Fruit fly (Drosophila melanogaster) whole organism, embryonic: ENCODE measurements around the gene Polr2I.

Experiments used
- CG4282 ChIP-seq: fragments of 200-800 bp; sonication (Bioruptor generic); optimal IDR thresholded peaks from 2 replicates; lab custom pipeline; 2016; ENCODE audit warnings: missing biosample characterization, missing genetic modification characterization
- CG7357 ChIP-seq: fragments of 200-800 bp; sonication (Bioruptor generic); IDR thresholded peaks from 3 replicates; pipeline ENCODE4 v1.3.6; 2022; ENCODE audit warnings: missing biosample characterization, missing genetic modification characterization
- CTCF ChIP-seq: fragments of 200-800 bp; sonication (Bioruptor generic); optimal IDR thresholded peaks from 2 replicates; lab custom pipeline; 2017; ENCODE audit warnings: missing biosample characterization, mild to moderate bottlenecking, missing genetic modification characterization, moderate library complexity
- H15 ChIP-seq: fragments of 200-800 bp; sonication (Bioruptor generic); IDR thresholded peaks from 3 replicates; pipeline ENCODE4 v1.3.6; 2022; ENCODE audit warnings: missing biosample characterization, missing genetic modification characterization
- Poxn ChIP-seq: fragments of 200-800 bp; sonication (Bioruptor generic); IDR thresholded peaks from 2 replicates; pipeline ENCODE4 v1.3.6; 2022; ENCODE audit warnings: missing biosample characterization, missing genetic modification characterization
- Sin3A ChIP-seq: fragments of >200 bp; optimal IDR thresholded peaks from 2 replicates; lab custom pipeline; 2018
- br ChIP-seq: fragments of >200 bp; optimal IDR thresholded peaks from 2 replicates; lab custom pipeline; 2017
- cas ChIP-seq: fragments of 200-800 bp; sonication (Bioruptor generic); IDR thresholded peaks from 2 replicates; pipeline ENCODE4 v1.3.6; 2022; ENCODE audit warnings: missing biosample characterization, missing genetic modification characterization
- crp ChIP-seq, 2 experiments: fragments of 200-800 bp; sonication (Bioruptor generic); optimal IDR thresholded peaks; 2 replicates in 1 of 2; 3 replicates in 1 of 2; lab custom pipeline; 2017; ENCODE audit warnings: missing biosample characterization in 2 of 2, missing genetic modification characterization in 2 of 2, mild to moderate bottlenecking in 1 of 2, moderate library complexity in 1 of 2
- mld ChIP-seq: fragments of 200-800 bp; sonication (Bioruptor generic); IDR thresholded peaks from 3 replicates; pipeline ENCODE4 v1.3.6; 2022; ENCODE audit warnings: missing biosample characterization, missing genetic modification characterization; ENCODE audit not compliant: partially characterized antibody
- tio ChIP-seq: fragments of 200-800 bp; sonication (Bioruptor generic); optimal IDR thresholded peaks from 2 replicates; lab custom pipeline; 2017; ENCODE audit warnings: missing biosample characterization, missing genetic modification characterization, inconsistent platforms

- TF ChIP-seq cas (GFP tag; lab: Robert Waterston, UW) (no peak), br (no peak), Sin3A (lab: Kevin White, UChicago) (no peak), tio (GFP tag; lab: Kevin White, UChicago) (no peak), mld (no peak), CG4282 (GFP tag; lab: Kevin White, UChicago) (no peak), CG7357 (no peak), CTCF (GFP tag; lab: Kevin White, UChicago) (no peak), Poxn (GFP tag; lab: Robert Waterston, UW) (no peak), crp (GFP tag; optimal IDR thresholded peaks at IDR 0.05; lab: Kevin White, UChicago) (no peak), H15 (no peak)
These were observed 45.7 kb downstream of the Polr2I start for dm6 chr3R:14354599-14354998.
